Worm (Caenorhabditis elegans): Measurements from ENCODE around the gene Y43E12A.3.

The Y43E12A.3 gene

DNA sequence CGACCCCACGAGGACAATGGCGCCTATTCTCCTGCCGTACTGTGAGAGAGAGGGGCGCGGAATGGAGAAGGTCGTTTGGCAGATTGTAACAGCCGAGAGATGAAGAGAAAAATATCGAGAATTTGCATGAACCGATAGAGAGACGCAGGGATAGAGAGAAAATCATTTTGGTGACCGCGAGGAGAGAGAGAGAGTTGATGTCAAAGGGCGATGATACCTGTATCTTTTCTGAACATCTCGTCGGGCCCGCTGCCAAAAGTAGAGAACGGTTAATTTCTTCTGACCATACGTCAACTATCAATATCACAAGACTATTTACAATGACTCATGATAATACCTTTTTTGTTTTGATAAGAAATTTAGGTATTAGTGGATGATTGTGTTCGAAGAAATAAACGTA, 11.7 kb upstream of the Y43E12A.3 start:
- no peak for TF ChIP-seq pax-1 (tag; optimal IDR thresholded peaks at IDR 0.05)
- TF ChIP-seq rnt-1 (tag; optimal IDR thresholded peaks at IDR 0.05): no peak
- peak; percentile 72 for TF ChIP-seq elt-2 (tag; optimal IDR thresholded peaks at IDR 0.05)

DNA sequence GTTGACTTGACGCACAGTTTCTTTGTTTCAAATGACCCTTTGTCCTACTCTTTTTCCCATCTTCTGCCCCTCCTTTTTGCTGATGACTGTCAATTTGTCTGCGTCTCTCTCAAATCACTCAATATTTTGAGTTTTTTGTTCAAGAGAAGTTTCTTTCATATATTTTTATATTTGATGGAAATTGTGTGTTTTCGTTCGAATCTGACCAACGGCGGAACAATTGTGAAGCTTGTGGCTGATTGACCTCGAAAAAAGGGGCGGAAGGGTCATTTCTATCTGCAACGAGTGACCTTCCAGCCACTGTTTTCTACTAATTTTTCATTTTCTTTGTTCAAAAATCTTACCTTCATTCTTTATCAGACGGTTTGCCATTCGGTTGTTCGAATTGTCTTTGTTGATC, 9.1 kb upstream of the Y43E12A.3 start:
- TF ChIP-seq hlh-6 (tag; optimal IDR thresholded peaks at IDR 0.05) (no peak), unc-86 (tag; optimal IDR thresholded peaks at IDR 0.05) (no peak), ztf-16 (tag; optimal IDR thresholded peaks at IDR 0.05) (no peak), npax-4 (tag; optimal IDR thresholded peaks at IDR 0.05) (no peak), tbx-7 (tag; optimal IDR thresholded peaks at IDR 0.05) (no peak), eyg-1 (tag; optimal IDR thresholded peaks at IDR 0.05) (no peak), hlh-15 (tag; optimal IDR thresholded peaks at IDR 0.05) (no peak), elt-2 (tag; optimal IDR thresholded peaks at IDR 0.05) (no peak), ceh-14 (tag; optimal IDR thresholded peaks at IDR 0.05) (no peak)

DNA sequence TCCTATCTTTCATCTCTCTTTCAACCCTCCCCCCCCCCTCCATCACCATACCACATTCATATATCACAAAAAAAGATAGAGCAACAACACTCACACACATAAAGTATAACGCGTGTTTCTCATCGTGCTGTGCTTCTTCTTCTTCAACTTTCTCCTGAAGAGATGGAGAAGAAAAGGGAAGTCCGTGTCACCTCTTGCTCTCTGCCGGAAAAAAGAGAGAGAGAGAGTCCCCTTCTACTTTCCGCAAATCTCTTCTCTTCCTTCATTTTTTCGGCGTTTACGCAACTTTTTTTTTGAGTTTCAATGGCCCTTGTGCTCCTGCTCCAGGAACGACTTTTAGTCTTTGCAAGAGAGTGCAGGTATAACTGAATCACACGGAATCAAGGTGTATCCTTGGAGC, 8.0 kb upstream of the Y43E12A.3 start:
- peak; percentile 49 for TF ChIP-seq ceh-18 (tag; optimal IDR thresholded peaks at IDR 0.05)
- no peak for TF ChIP-seq che-1 (tag; optimal IDR thresholded peaks at IDR 0.05)
- no peak for TF ChIP-seq elt-4 (tag; optimal IDR thresholded peaks at IDR 0.05)
- TF ChIP-seq eyg-1 (tag; optimal IDR thresholded peaks at IDR 0.05): no peak
- no peak for TF ChIP-seq hlh-8 (tag; optimal IDR thresholded peaks at IDR 0.05)
- no peak for TF ChIP-seq elt-2 (tag; optimal IDR thresholded peaks at IDR 0.05)

DNA sequence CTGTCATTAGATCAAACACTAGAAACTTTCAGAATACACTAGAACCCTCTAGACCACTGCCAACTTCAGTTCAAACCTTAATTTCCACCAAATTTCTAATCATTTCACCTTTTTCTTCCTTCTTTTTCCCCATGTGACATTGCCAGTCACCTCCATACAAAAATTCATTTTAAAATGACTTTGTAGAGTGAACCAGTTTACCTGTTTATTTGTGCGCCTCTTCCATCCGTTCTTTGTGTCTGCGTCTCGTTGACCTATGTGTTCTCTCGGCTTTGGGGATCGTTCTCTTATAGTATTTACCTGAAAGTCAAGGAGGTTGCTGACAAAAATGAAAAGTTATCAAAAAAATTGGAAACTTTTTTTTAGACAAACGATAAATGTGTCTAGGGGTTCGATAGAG, 7.1 kb upstream of the Y43E12A.3 start:
- TF ChIP-seq ceh-48 (tag; optimal IDR thresholded peaks at IDR 0.05) (no peak), tbx-7 (tag; optimal IDR thresholded peaks at IDR 0.05) (no peak)

DNA sequence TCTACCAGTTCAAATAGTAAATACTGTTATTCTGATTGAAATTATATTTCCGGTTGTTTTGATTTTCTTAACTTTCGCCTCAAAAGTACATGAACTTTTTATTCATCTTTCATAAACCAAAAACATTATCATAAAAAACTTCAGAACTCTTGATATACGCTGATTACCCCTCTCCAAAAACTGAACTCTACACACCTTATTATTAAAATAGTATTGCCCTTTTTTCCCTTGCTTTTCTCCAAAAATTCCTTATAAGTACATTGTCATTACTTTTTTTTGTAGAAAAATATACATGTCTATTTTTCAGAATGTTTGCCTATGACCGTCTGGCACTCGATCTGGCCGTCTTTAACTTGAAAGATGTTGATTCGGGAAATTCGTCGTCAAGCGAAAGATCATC, 5.9 kb upstream of the Y43E12A.3 start, which contains the start of gene Y43E12A.2:
Y43E12A.2 (plus strand) TSS at position 301 of the 400 bp plus-strand sequence.
- TF ChIP-seq ama-1 (optimal IDR thresholded peaks at IDR 0.05) (no peak), pat-9 (tag; optimal IDR thresholded peaks at IDR 0.05) (no peak), ceh-6 (GFP tag; optimal IDR thresholded peaks at IDR 0.05) (no peak), ceh-24 (tag; optimal IDR thresholded peaks at IDR 0.05) (no peak), ceh-22 (tag; optimal IDR thresholded peaks at IDR 0.05) (no peak), unc-3 (GFP tag; conservative IDR thresholded peaks at IDR 0.05) (no peak), unc-3 (tag; optimal IDR thresholded peaks at IDR 0.05) (no peak), tbx-7 (tag; optimal IDR thresholded peaks at IDR 0.05) (no peak), dmd-4 (tag; optimal IDR thresholded peaks at IDR 0.05; ENCODE audit: borderline replicate concordance) (no peak), fkh-10 (GFP tag; optimal IDR thresholded peaks at IDR 0.05) (no peak), lim-6 (tag; optimal IDR thresholded peaks at IDR 0.05) (no peak), ztf-16 (tag; optimal IDR thresholded peaks at IDR 0.05) (no peak), elt-2 (tag; optimal IDR thresholded peaks at IDR 0.05) (no peak)

DNA sequence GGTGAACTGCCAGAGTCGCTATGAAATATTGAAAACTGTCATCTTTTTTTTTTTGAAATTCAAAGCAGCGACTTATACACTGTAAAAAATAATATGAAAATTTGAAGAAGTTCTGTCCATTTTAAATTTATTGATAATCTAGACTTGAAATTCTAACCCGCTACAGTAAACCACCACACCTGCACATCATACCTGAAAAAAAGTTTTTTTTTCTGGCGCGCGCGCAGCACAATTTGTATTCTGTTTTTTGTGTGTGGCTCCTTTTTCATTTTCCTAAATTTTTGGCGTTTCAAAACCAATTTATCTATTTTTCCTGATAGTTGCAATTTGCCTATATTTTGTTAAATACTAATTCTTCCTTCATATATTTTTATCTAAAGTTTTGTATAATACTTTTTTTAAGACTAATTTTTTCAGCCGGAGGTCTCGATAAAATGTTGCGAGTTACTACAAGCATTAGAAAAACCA, 2.1 kb upstream of the Y43E12A.3 start, which contains the start of gene cyb-2.1:
cyb-2.1 (plus strand) TSS at position 418 of the 468 bp plus-strand sequence.
- TF ChIP-seq sox-2 (GFP tag; IDR thresholded peaks at IDR 0.05) (no peak), ahr-1 (tag; optimal IDR thresholded peaks at IDR 0.05) (no peak), lim-6 (tag; optimal IDR thresholded peaks at IDR 0.05) (no peak), gmeb-2 (tag; optimal IDR thresholded peaks at IDR 0.05) (no peak), nhr-232 (tag; optimal IDR thresholded peaks at IDR 0.05) (no peak), hlh-8 (tag; optimal IDR thresholded peaks at IDR 0.05) (no peak), fkh-10 (GFP tag; optimal IDR thresholded peaks at IDR 0.05) (no peak), F13H6.1 (tag; optimal IDR thresholded peaks at IDR 0.05) (no peak), ttx-3 (tag; optimal IDR thresholded peaks at IDR 0.05) (no peak), tbx-7 (tag; optimal IDR thresholded peaks at IDR 0.05) (no peak), T23F11.4 (GFP tag; optimal IDR thresholded peaks at IDR 0.05) (no peak), ceh-9 (tag; optimal IDR thresholded peaks at IDR 0.05) (no peak), syd-9 (tag; optimal IDR thresholded peaks at IDR 0.05) (no peak), elt-2 (tag; optimal IDR thresholded peaks at IDR 0.05) (no peak), ceh-45 (GFP tag; IDR thresholded peaks at IDR 0.05) (no peak), nfya-1 (tag; optimal IDR thresholded peaks at IDR 0.05) (no peak), rnt-1 (tag; optimal IDR thresholded peaks at IDR 0.05) (no peak), unc-86 (tag; optimal IDR thresholded peaks at IDR 0.05) (no peak), ref-2 (tag; optimal IDR thresholded peaks at IDR 0.05) (no peak), pha-2 (tag; optimal IDR thresholded peaks at IDR 0.05) (no peak)

Data from whole organism, late embryonic.